Worm (Caenorhabditis elegans): ENCODE measurements around the gene pbs-1.
A peak's percentile ranks its signal among the peaks of the same experiment; 100 is the strongest.

The pbs-1 gene

ce11 chrIV:1659045-1659741 lies 50.4 kb downstream of the pbs-1 start, which contains the start of gene rps-28 (continued):
- TF ChIP-seq ets-4 (tag; optimal IDR thresholded peaks at IDR 0.05), result peak; percentile 82
- TF ChIP-seq nhr-11 (tag; optimal IDR thresholded peaks at IDR 0.05), result peak; percentile 56
- TF ChIP-seq fax-1 (tag; optimal IDR thresholded peaks at IDR 0.05), result peak; percentile 73
- TF ChIP-seq ttx-3 (tag; optimal IDR thresholded peaks at IDR 0.05), result peak; percentile 85
- peak; percentile 69 for TF ChIP-seq che-1 (tag; optimal IDR thresholded peaks at IDR 0.05)
- TF ChIP-seq lim-6 (tag; optimal IDR thresholded peaks at IDR 0.05), result peak; percentile 53
- peak; percentile 77 for TF ChIP-seq sox-4 (tag; optimal IDR thresholded peaks at IDR 0.05)
- TF ChIP-seq ceh-18 (tag; optimal IDR thresholded peaks at IDR 0.05), result peak; percentile 98
- peak; percentile 78 for TF ChIP-seq sox-2 (GFP tag; IDR thresholded peaks at IDR 0.05)
- TF ChIP-seq unc-86 (tag; optimal IDR thresholded peaks at IDR 0.05), result peak; percentile 91
- TF ChIP-seq pha-4 (tag; optimal IDR thresholded peaks at IDR 0.05), result no peak
- peak; percentile 98 for TF ChIP-seq tbx-2 (tag; optimal IDR thresholded peaks at IDR 0.05)
- TF ChIP-seq zip-5 (tag; optimal IDR thresholded peaks at IDR 0.05), result peak; percentile 77
- no peak for TF ChIP-seq ceh-24 (tag; optimal IDR thresholded peaks at IDR 0.05)
- peak; percentile 76 for TF ChIP-seq ceh-48 (tag; optimal IDR thresholded peaks at IDR 0.05)
- TF ChIP-seq ceh-34 (tag; optimal IDR thresholded peaks at IDR 0.05), result peak; percentile 96
- TF ChIP-seq odd-2 (tag; optimal IDR thresholded peaks at IDR 0.05), result peak; percentile 53
- peak; percentile 39 for TF ChIP-seq hlh-13 (GFP tag; optimal IDR thresholded peaks at IDR 0.05)
